Worm (Caenorhabditis elegans) whole organism, L1 larva: ENCODE data around the gene Y53C12A.3.

Experiments used
- aly-2 ChIP-seq: fragments of 150-350 bp; optimal IDR thresholded peaks from 2 replicates; lab custom pipeline; 2014; ENCODE audit warnings: missing biosample characterization, missing genetic modification characterization
- ama-1 ChIP-seq: fragments of 150-350 bp; optimal IDR thresholded peaks from 2 replicates; lab custom pipeline; 2014
- blmp-1 ChIP-seq: fragments of 150-350 bp; optimal IDR thresholded peaks from 2 replicates; lab custom pipeline; 2014; ENCODE audit warnings: missing biosample characterization, missing genetic modification characterization
- ces-1 ChIP-seq: fragments of 150-350 bp; optimal IDR thresholded peaks from 2 replicates; lab custom pipeline; 2014; ENCODE audit warnings: missing biosample characterization, missing genetic modification reagents, missing genetic modification characterization
- elt-3 ChIP-seq, 6 experiments: fragments of 150-350 bp in 1 of 6; sonication (generic microtip); optimal IDR thresholded peaks; 2 replicates each; lab custom pipeline; 2017 to 2018; ENCODE audit warnings: missing biosample characterization in 6 of 6, missing genetic modification characterization in 6 of 6, inconsistent platforms in 1 of 6
- lin-15B ChIP-seq: fragments of 150-350 bp; sonication (generic microtip); optimal IDR thresholded peaks from 3 replicates; lab custom pipeline; 2014; ENCODE audit warnings: missing biosample characterization, missing genetic modification characterization
- nhr-11 ChIP-seq: fragments of 150-350 bp; optimal IDR thresholded peaks from 2 replicates; lab custom pipeline; 2014; ENCODE audit warnings: missing biosample characterization, missing genetic modification characterization
- nhr-237 ChIP-seq: fragments of 150-350 bp; optimal IDR thresholded peaks from 2 replicates; lab custom pipeline; 2014; ENCODE audit warnings: missing biosample characterization, missing genetic modification characterization
- nhr-77 ChIP-seq: fragments of 150-350 bp; optimal IDR thresholded peaks from 2 replicates; lab custom pipeline; 2014; ENCODE audit warnings: missing biosample characterization, missing genetic modification characterization
- skn-1 ChIP-seq: fragments of 150-350 bp; optimal IDR thresholded peaks from 2 replicates; lab custom pipeline; 2014; ENCODE audit warnings: missing biosample characterization, missing genetic modification characterization
- zip-4 ChIP-seq: fragments of 200-800 bp; sonication (Bioruptor generic); optimal IDR thresholded peaks from 2 replicates; lab custom pipeline; 2018; ENCODE audit warnings: mild to moderate bottlenecking, missing genetic modification characterization, moderate library complexity, missing compliant biosample characterization
- ztf-4 ChIP-seq: fragments of 150-350 bp; optimal IDR thresholded peaks from 2 replicates; lab custom pipeline; 2014; ENCODE audit warnings: missing biosample characterization, missing genetic modification characterization

- TF ChIP-seq ces-1 (no peak), zip-4 (GFP tag; lab: Kevin White, UChicago) (no peak), blmp-1 (tag; lab: Kevin White, UChicago) (no peak), nhr-77 (no peak), elt-3 (tag; optimal IDR thresholded peaks at IDR 0.05; lab: Kevin White, UChicago) (no peak), nhr-237 (tag; lab: Kevin White, UChicago) (no peak), skn-1 (tag; lab: Kevin White, UChicago) (no peak), ama-1 (lab: Kevin White, UChicago) (no peak), aly-2 (tag; lab: Kevin White, UChicago) (no peak), lin-15B (tag; lab: Kevin White, UChicago) (no peak), nhr-11 (tag; lab: Kevin White, UChicago) (no peak), ztf-4 (no peak)
Measured at ce11 chrII:9742784-9743183, 36.7 kb upstream of the Y53C12A.3 start, which contains the start of gene pno-1.
